Worm (Caenorhabditis elegans) whole organism, L1 larva: Measurements from ENCODE around the gene tyr-1.
A peak's percentile ranks its signal among the peaks of the same experiment; 100 is the strongest.

Source experiments
- C04F5.9 ChIP-seq: sonication (generic microtip); optimal IDR thresholded peaks from 2 replicates; lab custom pipeline; 2016; ENCODE audit warnings: missing genetic modification characterization, missing compliant biosample characterization
- C34B4.2 ChIP-seq: sonication (generic microtip); optimal IDR thresholded peaks from 2 replicates; lab custom pipeline; 2017; ENCODE audit warnings: mild to moderate bottlenecking, missing genetic modification characterization, missing compliant biosample characterization
- F16B12.6 ChIP-seq: fragments of 150-350 bp; optimal IDR thresholded peaks from 2 replicates; lab custom pipeline; 2014; ENCODE audit warnings: missing biosample characterization, missing genetic modification characterization
- Y116A8C.19 ChIP-seq: sonication (generic microtip); optimal IDR thresholded peaks from 2 replicates; lab custom pipeline; 2016; ENCODE audit warnings: missing compliant biosample characterization, missing genetic modification characterization, borderline replicate concordance
- aha-1 ChIP-seq: fragments of 150-350 bp; optimal IDR thresholded peaks from 2 replicates; lab custom pipeline; 2014; ENCODE audit warnings: missing biosample characterization, missing genetic modification characterization
- blmp-1 ChIP-seq: fragments of 150-350 bp; optimal IDR thresholded peaks from 2 replicates; lab custom pipeline; 2014; ENCODE audit warnings: missing biosample characterization, missing genetic modification characterization
- ceh-8 ChIP-seq: fragments of 200-800 bp; sonication (Bioruptor generic); optimal IDR thresholded peaks from 2 replicates; lab custom pipeline; 2018; ENCODE audit warnings: mild to moderate bottlenecking, missing genetic modification characterization, moderate library complexity, missing compliant biosample characterization
- ceh-82 ChIP-seq, 3 experiments: fragments of 150-350 bp in 1 of 3; sonication (generic microtip) in 2 of 3; optimal IDR thresholded peaks; 2 replicates each; lab custom pipeline; 2014 to 2017; ENCODE audit warnings: missing biosample characterization in 3 of 3, missing genetic modification characterization in 3 of 3
- ces-1 ChIP-seq: fragments of 150-350 bp; optimal IDR thresholded peaks from 2 replicates; lab custom pipeline; 2014; ENCODE audit warnings: missing biosample characterization, missing genetic modification reagents, missing genetic modification characterization
- dsc-1 ChIP-seq: sonication (generic microtip); optimal IDR thresholded peaks from 2 replicates; lab custom pipeline; 2016; ENCODE audit warnings: mild to moderate bottlenecking, missing genetic modification characterization, missing compliant biosample characterization
- efl-1 ChIP-seq, 4 experiments: fragments of 150-350 bp; optimal IDR thresholded peaks in 3 of 4; peaks in 1 of 4; 1 replicate in 1 of 4; 2 replicates in 3 of 4; lab custom pipeline; 2014; ENCODE audit warnings: missing biosample characterization in 2 of 4, missing genetic modification characterization in 2 of 4, missing genetic modification reagents in 2 of 4
- efl-3 ChIP-seq: fragments of 200-800 bp; sonication (Bioruptor generic); optimal IDR thresholded peaks from 2 replicates; lab custom pipeline; 2018; ENCODE audit warnings: mild to moderate bottlenecking, missing genetic modification characterization, missing compliant biosample characterization
- elt-2 ChIP-seq: sonication (generic microtip); optimal IDR thresholded peaks from 2 replicates; lab custom pipeline; 2016; ENCODE audit warnings: missing genetic modification characterization, mild to moderate bottlenecking, inconsistent platforms, missing compliant biosample characterization, missing genetic modification reagents
- elt-3 ChIP-seq, 6 experiments: fragments of 150-350 bp in 1 of 6; sonication (generic microtip); optimal IDR thresholded peaks; 2 replicates each; lab custom pipeline; 2017 to 2018; ENCODE audit warnings: missing biosample characterization in 6 of 6, missing genetic modification characterization in 6 of 6, inconsistent platforms in 1 of 6
- ets-5 ChIP-seq: fragments of 200-800 bp; sonication (Bioruptor generic); IDR thresholded peaks from 2 replicates; pipeline ENCODE4 v1.3.6; 2022; ENCODE audit warnings: missing genetic modification characterization, missing compliant biosample characterization
- fkh-4 ChIP-seq: sonication (generic microtip); optimal IDR thresholded peaks from 2 replicates; lab custom pipeline; 2016; ENCODE audit warnings: missing compliant biosample characterization, missing genetic modification characterization, borderline replicate concordance
- hpl-2 ChIP-seq: fragments of 150-350 bp; optimal IDR thresholded peaks from 2 replicates; lab custom pipeline; 2014; ENCODE audit warnings: missing biosample characterization, missing genetic modification reagents, missing genetic modification characterization
- irx-1 ChIP-seq: sonication (generic microtip); optimal IDR thresholded peaks from 2 replicates; lab custom pipeline; 2016; ENCODE audit warnings: missing genetic modification characterization, missing compliant biosample characterization
- isw-1 ChIP-seq: fragments of 200-800 bp; sonication (Bioruptor generic); IDR thresholded peaks from 2 replicates; pipeline ENCODE4 v1.3.6; 2022; ENCODE audit warnings: missing genetic modification characterization, missing compliant biosample characterization
- jun-1 ChIP-seq: fragments of 150-350 bp; optimal IDR thresholded peaks from 2 replicates; lab custom pipeline; 2014; ENCODE audit warnings: missing biosample characterization, missing genetic modification reagents, missing genetic modification characterization
- lin-13 ChIP-seq: fragments of 150-350 bp; optimal IDR thresholded peaks from 2 replicates; lab custom pipeline; 2014; ENCODE audit warnings: missing biosample characterization, missing genetic modification reagents, missing genetic modification characterization
- lin-14 ChIP-seq: fragments of 200-800 bp; sonication (Bioruptor generic); optimal IDR thresholded peaks from 2 replicates; lab custom pipeline; 2018; ENCODE audit warnings: mild to moderate bottlenecking, missing genetic modification characterization, moderate library complexity, missing compliant biosample characterization
- lin-35 ChIP-seq, 2 experiments: fragments of 150-350 bp; optimal IDR thresholded peaks; 2 replicates each; lab custom pipeline; 2014; ENCODE audit warnings: missing biosample characterization in 2 of 2, missing genetic modification characterization in 2 of 2, missing genetic modification reagents in 2 of 2
- nhr-11 ChIP-seq: fragments of 150-350 bp; optimal IDR thresholded peaks from 2 replicates; lab custom pipeline; 2014; ENCODE audit warnings: missing biosample characterization, missing genetic modification characterization
- nhr-12 ChIP-seq: sonication (generic microtip); optimal IDR thresholded peaks from 2 replicates; lab custom pipeline; 2017; ENCODE audit warnings: missing biosample characterization, missing genetic modification characterization
- nhr-19 ChIP-seq: fragments of 200-800 bp; sonication (Bioruptor generic); conservative IDR thresholded peaks from 2 replicates; pipeline ENCODE4 v1.3.6; 2022; ENCODE audit warnings: missing genetic modification characterization, missing compliant biosample characterization
- nhr-20 ChIP-seq: sonication (generic microtip); optimal IDR thresholded peaks from 2 replicates; lab custom pipeline; 2016; ENCODE audit warnings: mild to moderate bottlenecking, missing genetic modification characterization, missing compliant biosample characterization
- nhr-47 ChIP-seq: sonication (generic microtip); optimal IDR thresholded peaks from 2 replicates; lab custom pipeline; 2016; ENCODE audit warnings: mild to moderate bottlenecking, missing genetic modification characterization, moderate library complexity, missing compliant biosample characterization
- nhr-71 ChIP-seq: sonication (generic microtip); optimal IDR thresholded peaks from 2 replicates; lab custom pipeline; 2016; ENCODE audit warnings: mild to moderate bottlenecking, missing genetic modification characterization, moderate library complexity, missing compliant biosample characterization
- nhr-85 ChIP-seq: sonication (generic microtip); peaks from one replicate; lab custom pipeline; 2016; ENCODE audit warnings: missing genetic modification characterization, inconsistent platforms, missing compliant biosample characterization
- nhr-90 ChIP-seq: sonication (generic microtip); optimal IDR thresholded peaks from 2 replicates; lab custom pipeline; 2016; ENCODE audit warnings: mild to moderate bottlenecking, missing genetic modification characterization, missing compliant biosample characterization; ENCODE audit not compliant: poor library complexity
- pqm-1 ChIP-seq: sonication (generic microtip); optimal IDR thresholded peaks from 3 replicates; lab custom pipeline; 2017; ENCODE audit warnings: missing biosample characterization, missing genetic modification characterization
- rnt-1 ChIP-seq: sonication (generic microtip); optimal IDR thresholded peaks from 2 replicates; lab custom pipeline; 2016; ENCODE audit warnings: mild to moderate bottlenecking, missing genetic modification characterization, moderate library complexity, missing compliant biosample characterization
- skn-1 ChIP-seq: fragments of 150-350 bp; optimal IDR thresholded peaks from 2 replicates; lab custom pipeline; 2014; ENCODE audit warnings: missing biosample characterization, missing genetic modification characterization
- snu-23 ChIP-seq: sonication (generic microtip); optimal IDR thresholded peaks from 2 replicates; lab custom pipeline; 2016; ENCODE audit warnings: missing genetic modification characterization, missing compliant biosample characterization
- sptf-1 ChIP-seq: fragments of 150-350 bp; optimal IDR thresholded peaks from 2 replicates; lab custom pipeline; 2014; ENCODE audit warnings: missing biosample characterization, missing genetic modification characterization
- sup-37 ChIP-seq: fragments of 200-800 bp; sonication (Bioruptor generic); optimal IDR thresholded peaks from 2 replicates; lab custom pipeline; 2018; ENCODE audit warnings: mild to moderate bottlenecking, missing genetic modification characterization, missing compliant biosample characterization
- swsn-7 ChIP-seq: sonication (generic microtip); optimal IDR thresholded peaks from 2 replicates; lab custom pipeline; 2016; ENCODE audit warnings: missing genetic modification characterization, missing compliant biosample characterization
- tlp-1 ChIP-seq: fragments of 150-350 bp; optimal IDR thresholded peaks from 2 replicates; lab custom pipeline; 2014; ENCODE audit warnings: missing biosample characterization, missing genetic modification characterization
- unc-130 ChIP-seq: fragments of 150-350 bp; optimal IDR thresholded peaks from 2 replicates; lab custom pipeline; 2017; ENCODE audit warnings: missing biosample characterization, missing genetic modification characterization, inconsistent platforms
- unc-30 ChIP-seq: sonication (generic microtip); optimal IDR thresholded peaks from 2 replicates; lab custom pipeline; 2017; ENCODE audit warnings: missing biosample characterization, missing genetic modification characterization
- unc-86 ChIP-seq: sonication (generic microtip); optimal IDR thresholded peaks from 2 replicates; lab custom pipeline; 2016; ENCODE audit warnings: missing genetic modification characterization, missing compliant biosample characterization
- zag-1 ChIP-seq: fragments of 150-350 bp; optimal IDR thresholded peaks from 2 replicates; lab custom pipeline; 2014; ENCODE audit warnings: missing biosample characterization, missing genetic modification characterization
- ztf-4 ChIP-seq: fragments of 150-350 bp; optimal IDR thresholded peaks from 2 replicates; lab custom pipeline; 2014; ENCODE audit warnings: missing biosample characterization, missing genetic modification characterization

tyr-1 gene

DNA sequence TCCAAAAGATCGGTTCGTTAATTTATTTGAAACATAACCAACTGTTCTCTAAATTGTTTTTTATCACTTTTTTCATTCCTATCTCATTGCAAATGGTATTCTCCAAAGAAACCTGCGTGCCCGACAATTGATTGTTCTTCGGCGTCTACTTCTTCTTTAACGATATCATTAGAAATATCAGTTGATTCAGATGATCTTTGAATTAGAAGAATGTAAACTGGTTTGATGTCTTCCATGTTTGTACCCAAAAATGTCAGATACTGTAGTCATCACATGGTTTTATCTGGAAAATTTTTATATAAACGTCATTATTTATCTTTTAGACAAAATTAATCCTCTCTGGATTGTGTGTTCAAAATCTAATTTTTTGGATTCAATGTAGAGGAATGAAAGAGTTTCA lies 24.2 kb downstream of the tyr-1 start (continued):
- TF ChIP-seq sup-37 (GFP tag; lab: Kevin White, UChicago) = no peak
- TF ChIP-seq dsc-1 (tag; lab: Kevin White, UChicago) = no peak
- peak in 1 of 2 experiments; percentile 49 for TF ChIP-seq lin-35 (GFP tag; optimal IDR thresholded peaks at IDR 0.05; lab: Kevin White, UChicago)
- TF ChIP-seq swsn-7 (tag; lab: Kevin White, UChicago) = no peak
- no peak for TF ChIP-seq efl-1 (optimal IDR thresholded peaks at IDR 0.05; lab: Kevin White, UChicago)
- peak in 1 of 2 experiments; percentile 87 for TF ChIP-seq efl-1 (GFP tag; optimal IDR thresholded peaks at IDR 0.05 in 1 of 2; lab: Kevin White, UChicago)
- no peak for TF ChIP-seq nhr-12 (tag; lab: Kevin White, UChicago)
- no peak for TF ChIP-seq sptf-1 (tag; lab: Kevin White, UChicago)
- TF ChIP-seq zag-1 (tag; lab: Kevin White, UChicago) = no peak
- no peak for TF ChIP-seq unc-130 (tag; lab: Kevin White, UChicago)
- TF ChIP-seq nhr-20 (tag; lab: Kevin White, UChicago) = peak; percentile 81
- TF ChIP-seq irx-1 (tag; lab: Kevin White, UChicago) = no peak
- peak in 5 of 6 experiments; percentile 27 to 85 (median 48) for TF ChIP-seq elt-3 (tag; optimal IDR thresholded peaks at IDR 0.05; lab: Kevin White, UChicago)
- TF ChIP-seq nhr-71 (tag; lab: Kevin White, UChicago) = peak; percentile 75
- TF ChIP-seq hpl-2 (GFP tag; lab: Kevin White, UChicago) = no peak
- TF ChIP-seq nhr-90 = peak; percentile 71
- no peak for TF ChIP-seq fkh-4 (tag; lab: Kevin White, UChicago)
- no peak for TF ChIP-seq rnt-1 (tag; lab: Kevin White, UChicago)
- no peak for TF ChIP-seq pqm-1 (tag; lab: Kevin White, UChicago)
- no peak for TF ChIP-seq lin-13 (GFP tag; lab: Kevin White, UChicago)
- no peak for TF ChIP-seq unc-30 (tag; lab: Kevin White, UChicago)
- TF ChIP-seq tlp-1 = no peak
- TF ChIP-seq nhr-85 (tag; lab: Kevin White, UChicago) = peak; percentile 95
- no peak for TF ChIP-seq ets-5
- no peak for TF ChIP-seq C04F5.9 (tag; lab: Kevin White, UChicago)
- TF ChIP-seq ces-1 (GFP tag; lab: Kevin White, UChicago) = no peak
- TF ChIP-seq nhr-47 = peak; percentile 36
- no peak for TF ChIP-seq isw-1 (GFP tag; lab: Robert Waterston, UW)
- TF ChIP-seq unc-86 (tag; lab: Kevin White, UChicago) = no peak
- TF ChIP-seq jun-1 (tag; lab: Kevin White, UChicago) = no peak
- TF ChIP-seq elt-2 (tag; lab: Kevin White, UChicago) = no peak
- no peak for TF ChIP-seq F16B12.6 (tag; lab: Kevin White, UChicago)
- TF ChIP-seq efl-3 (GFP tag; lab: Kevin White, UChicago) = no peak
- TF ChIP-seq, all 84 proteins: peak for 18

DNA sequence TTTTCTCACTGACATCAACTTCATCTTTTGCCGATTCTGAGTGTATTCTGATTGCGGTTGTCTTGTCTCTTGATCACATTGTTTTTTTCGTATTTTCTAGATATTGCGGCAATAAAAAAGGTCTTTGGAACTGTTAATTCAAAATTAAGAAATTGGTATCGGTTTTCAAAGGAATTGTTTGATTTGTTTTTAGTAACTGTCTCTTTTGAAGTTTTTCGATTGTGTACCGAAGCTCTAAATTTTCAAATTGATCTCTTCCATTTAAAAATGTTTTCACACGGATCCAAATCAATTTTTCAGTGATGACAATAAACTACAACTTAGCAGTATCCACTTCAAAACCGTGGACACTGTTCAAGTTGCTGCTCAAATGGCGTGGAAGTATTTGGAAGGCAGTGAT lies 27.2 kb downstream of the tyr-1 start, which contains the start of gene best-24:
Gene best-24 (plus strand): TSS at position 301 of the 400 bp plus-strand sequence.
- TF ChIP-seq Y116A8C.19 (tag; lab: Kevin White, UChicago) (no peak), C04F5.9 (tag; lab: Kevin White, UChicago) (no peak), lin-14 (peak; percentile 17), blmp-1 (tag; lab: Kevin White, UChicago) (peak; percentile 23), efl-1 (optimal IDR thresholded peaks at IDR 0.05; lab: Kevin White, UChicago) (no peak), efl-1 (GFP tag; optimal IDR thresholded peaks at IDR 0.05 in 1 of 2; lab: Kevin White, UChicago) (peak in 1 of 2 experiments; percentile 87), nhr-11 (tag; lab: Kevin White, UChicago) (no peak), snu-23 (GFP tag; lab: Kevin White, UChicago) (peak; percentile 18), lin-35 (GFP tag; optimal IDR thresholded peaks at IDR 0.05; lab: Kevin White, UChicago) (peak in 1 of 2 experiments; percentile 10), C34B4.2 (tag; lab: Kevin White, UChicago) (no peak)

DNA sequence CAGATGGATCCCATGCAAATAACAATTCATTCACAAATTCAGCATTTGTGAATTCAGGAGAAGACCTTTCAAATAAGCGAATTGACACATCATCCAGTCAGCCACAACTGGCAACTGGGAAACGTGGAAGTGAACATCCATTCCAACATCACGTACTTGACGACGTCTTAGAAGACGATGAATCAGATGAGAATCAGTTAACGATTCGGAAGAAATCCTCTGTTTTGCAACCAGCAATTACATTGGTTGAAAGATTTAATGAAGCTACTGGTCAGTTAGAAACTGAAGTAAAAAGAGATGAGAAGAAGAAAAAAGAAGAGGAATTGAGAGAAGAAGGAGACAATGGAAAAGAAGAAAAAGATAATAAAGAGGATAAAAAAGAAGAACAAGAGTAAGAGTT lies 29.8 kb downstream of the tyr-1 start:
- TF ChIP-seq skn-1 (tag; lab: Kevin White, UChicago) (no peak), aha-1 (tag; lab: Kevin White, UChicago) (no peak), C34B4.2 (tag; lab: Kevin White, UChicago) (no peak), nhr-19 (GFP tag; lab: Robert Waterston, UW) (no peak), sup-37 (GFP tag; lab: Kevin White, UChicago) (no peak), ceh-8 (no peak), zag-1 (tag; lab: Kevin White, UChicago) (no peak), ces-1 (GFP tag; lab: Kevin White, UChicago) (no peak), nhr-12 (tag; lab: Kevin White, UChicago) (no peak), ceh-82 (tag; optimal IDR thresholded peaks at IDR 0.05; lab: Kevin White, UChicago) (no peak), ztf-4 (tag; lab: Kevin White, UChicago) (no peak), nhr-20 (tag; lab: Kevin White, UChicago) (no peak), ets-5 (no peak), isw-1 (GFP tag; lab: Robert Waterston, UW) (no peak)
